Worm (Caenorhabditis elegans): ENCODE measurements around the gene cyp-35A1.

cyp-35A1 gene

ce11 chrV:7381008-7381407 lies 19.4 kb upstream of the cyp-35A1 start, which contains the start of gene C03G6.17:
Gene C03G6.17, minus strand, starts transcription at chrV:7381108.
- TF ChIP-seq nhr-179 (tag; optimal IDR thresholded peaks at IDR 0.05), result no peak
- TF ChIP-seq chd-7 (tag; optimal IDR thresholded peaks at IDR 0.05), result no peak
- TF ChIP-seq Y95B8A.8 (GFP tag; IDR thresholded peaks at IDR 0.05), result no peak
- no peak for TF ChIP-seq ztf-18 (tag; optimal IDR thresholded peaks at IDR 0.05)
- no peak for TF ChIP-seq B0261.1 (tag; optimal IDR thresholded peaks at IDR 0.05)
- no peak for TF ChIP-seq mes-4 (tag; optimal IDR thresholded peaks at IDR 0.05)
- no peak for TF ChIP-seq athp-1 (tag; optimal IDR thresholded peaks at IDR 0.05)
- TF ChIP-seq snpc-1.3 (tag; optimal IDR thresholded peaks at IDR 0.05; ENCODE audit: insufficient read depth), result no peak
- no peak for TF ChIP-seq attf-5 (GFP tag; optimal IDR thresholded peaks at IDR 0.05)
- no peak for TF ChIP-seq dpl-1 (GFP tag; optimal IDR thresholded peaks at IDR 0.05)
- no peak for TF ChIP-seq ceh-40 (GFP tag; IDR thresholded peaks at IDR 0.05)
- no peak for TF ChIP-seq ccch-3 (GFP tag; optimal IDR thresholded peaks at IDR 0.05)
- no peak for TF ChIP-seq F39B2.1 (GFP tag; IDR thresholded peaks at IDR 0.05)
- no peak for TF ChIP-seq ets-4 (GFP tag; optimal IDR thresholded peaks at IDR 0.05)
- TF ChIP-seq Y79H2A.3 (GFP tag; conservative IDR thresholded peaks at IDR 0.05), result no peak
- TF ChIP-seq aptf-3 (GFP tag; IDR thresholded peaks at IDR 0.05), result no peak
- no peak for TF ChIP-seq him-1 (tag; optimal IDR thresholded peaks at IDR 0.05)
- TF ChIP-seq K12H6.12 (tag; optimal IDR thresholded peaks at IDR 0.05), result no peak

DNA sequence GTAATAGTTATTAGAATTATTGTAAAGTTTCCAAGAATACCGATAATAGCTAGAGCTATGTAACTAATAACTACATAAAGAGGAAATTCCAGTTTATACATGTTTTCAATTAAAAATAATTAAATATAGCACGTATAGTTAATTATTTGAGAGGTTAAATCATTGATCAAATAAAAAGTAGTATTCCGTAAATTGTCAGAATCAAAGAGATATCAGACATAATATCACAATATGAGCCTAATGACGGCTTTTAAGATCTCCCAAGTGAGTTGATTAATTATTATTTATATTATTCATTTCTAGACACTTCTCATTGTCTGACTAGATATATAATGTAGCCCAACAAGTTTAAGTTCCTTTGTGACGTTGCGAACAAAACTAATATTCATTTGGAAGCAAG lies 17.8 kb upstream of the cyp-35A1 start, which contains the start of gene srsx-24:
Gene srsx-24 (minus strand): TSS at position 101 of the 400 bp plus-strand sequence.
- TF ChIP-seq lin-35 (GFP tag; optimal IDR thresholded peaks at IDR 0.05), result no peak
- no peak for TF ChIP-seq hmg-1.2 (GFP tag; IDR thresholded peaks at IDR 0.05)
- no peak for TF ChIP-seq F57A8.1 (GFP tag; optimal IDR thresholded peaks at IDR 0.05)
- no peak for TF ChIP-seq nhr-90 (tag; optimal IDR thresholded peaks at IDR 0.05)
- TF ChIP-seq somi-1 (GFP tag; optimal IDR thresholded peaks at IDR 0.05), result no peak

DNA sequence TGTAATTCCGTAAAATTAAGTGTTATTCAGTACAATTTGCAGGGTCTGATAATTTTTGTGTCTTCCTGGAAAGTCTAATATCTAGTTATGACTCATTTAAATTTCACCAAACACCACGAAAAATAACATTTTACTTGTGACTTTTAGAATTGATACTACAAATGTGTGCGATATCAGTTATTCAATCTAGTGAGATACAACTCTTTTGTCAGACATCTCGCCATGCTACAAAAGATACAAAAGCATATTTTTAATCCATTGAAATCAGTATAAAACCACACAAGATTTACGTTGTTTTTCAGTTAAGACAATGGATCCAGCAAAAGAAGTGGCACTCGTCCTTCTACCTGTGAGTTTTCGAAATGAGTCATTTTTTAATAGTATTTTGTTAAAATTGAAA lies 12.5 kb upstream of the cyp-35A1 start, which contains the start of gene srx-56:
Gene srx-56 (plus strand): TSS at position 301 of the 400 bp plus-strand sequence.
- TF ChIP-seq sea-2 (GFP tag; IDR thresholded peaks at IDR 0.05) (no peak), unc-130 (GFP tag; optimal IDR thresholded peaks at IDR 0.05) (no peak), lin-26 (GFP tag; IDR thresholded peaks at IDR 0.05) (no peak)

ce11 chrV:7369578-7369977 lies 8.0 kb upstream of the cyp-35A1 start, which contains the start of gene srj-14:
Gene srj-14, plus strand, starts transcription at chrV:7369708.
- TF ChIP-seq nhr-120 (GFP tag; IDR thresholded peaks at IDR 0.05) (no peak), F33H1.4 (GFP tag; IDR thresholded peaks at IDR 0.05) (no peak), sdz-38 (tag; optimal IDR thresholded peaks at IDR 0.05) (no peak), ztf-3 (GFP tag; optimal IDR thresholded peaks at IDR 0.05) (no peak), cebp-1 (GFP tag; IDR thresholded peaks at IDR 0.05) (no peak), cebp-1 (tag; optimal IDR thresholded peaks at IDR 0.05) (no peak), die-1 (tag; optimal IDR thresholded peaks at IDR 0.05) (no peak), Y67H2A.10 (GFP tag; conservative IDR thresholded peaks at IDR 0.05) (no peak), ceh-40 (GFP tag; IDR thresholded peaks at IDR 0.05) (no peak), F23B12.7 (tag; optimal IDR thresholded peaks at IDR 0.05; ENCODE audit: insufficient read depth) (no peak), nfya-2 (GFP tag; IDR thresholded peaks at IDR 0.05) (no peak), ztf-6 (GFP tag; IDR thresholded peaks at IDR 0.05) (no peak), T26A5.8 (tag; optimal IDR thresholded peaks at IDR 0.05) (no peak), rec-8 (tag; optimal IDR thresholded peaks at IDR 0.05) (no peak), zfh-2 (GFP tag; conservative IDR thresholded peaks at IDR 0.05) (no peak), ceh-91 (GFP tag; IDR thresholded peaks at IDR 0.05) (no peak)
